Fruit fly (Drosophila melanogaster) whole organism, adult: ENCODE measurements around the gene CG43707.

Experiments
- CG33017 ChIP-seq: fragments of 200-800 bp; sonication (Bioruptor generic); optimal IDR thresholded peaks from 2 replicates; lab custom pipeline; 2018; ENCODE audit warnings: missing biosample characterization, mild to moderate bottlenecking, missing genetic modification characterization, moderate library complexity
- CG5204 ChIP-seq: fragments of 200-800 bp; sonication (Bioruptor generic); optimal IDR thresholded peaks from 2 replicates; lab custom pipeline; 2016; ENCODE audit warnings: missing biosample characterization, missing genetic modification characterization
- bab1 ChIP-seq: fragments of 200-800 bp; sonication (Bioruptor generic); optimal IDR thresholded peaks from 3 replicates; lab custom pipeline; 2019; ENCODE audit warnings: missing biosample characterization, mild to moderate bottlenecking, missing genetic modification characterization, moderate library complexity
- cic ChIP-seq: fragments of 200-800 bp; sonication (Bioruptor generic); optimal IDR thresholded peaks from 2 replicates; lab custom pipeline; 2017; ENCODE audit warnings: missing biosample characterization, mild to moderate bottlenecking, missing genetic modification characterization, moderate library complexity
- cnc ChIP-seq, 2 experiments: fragments of >200 bp; optimal IDR thresholded peaks; 2 replicates each; lab custom pipeline; 2017
- ovo ChIP-seq: fragments of 200-800 bp; sonication (Bioruptor generic); optimal IDR thresholded peaks from 2 replicates; lab custom pipeline; 2016; ENCODE audit warnings: missing biosample characterization, missing genetic modification characterization
- toe ChIP-seq: fragments of 200-800 bp; sonication (Bioruptor generic); optimal IDR thresholded peaks from 2 replicates; lab custom pipeline; 2016; ENCODE audit warnings: missing biosample characterization, missing genetic modification characterization

dm6 chr2L:3775767-3776351, 18.8 kb downstream of the CG43707 start:
- TF ChIP-seq cic (GFP tag; lab: Kevin White, UChicago): no peak
- no peak for TF ChIP-seq bab1 (GFP tag; lab: Kevin White, UChicago)
- no peak for TF ChIP-seq CG5204 (GFP tag; lab: Kevin White, UChicago)
- TF ChIP-seq CG33017 (tag; lab: Kevin White, UChicago): no peak
- no peak for TF ChIP-seq toe (GFP tag; lab: Kevin White, UChicago)
- no peak for TF ChIP-seq cnc (optimal IDR thresholded peaks at IDR 0.05; lab: Kevin White, UChicago)
- TF ChIP-seq ovo: no peak
